Worm (Caenorhabditis elegans): ENCODE measurements around the gene F57F4.2.

ce11 chrV:6430526-6431371 lies 41.2 kb upstream of the F57F4.2 start:
- TF ChIP-seq ceh-6 (GFP tag; optimal IDR thresholded peaks at IDR 0.05): no peak
- no peak for TF ChIP-seq fkh-10 (GFP tag; optimal IDR thresholded peaks at IDR 0.05)
- no peak for TF ChIP-seq pqm-1 (tag; optimal IDR thresholded peaks at IDR 0.05)

Measured in whole organism, late embryonic.